Fruit fly (Drosophila melanogaster) whole organism, pupa: ENCODE results near the gene LKRSDH.

Experiments
- CG13204 ChIP-seq: fragments of 200-800 bp; sonication (Bioruptor generic); optimal IDR thresholded peaks from 2 replicates; lab custom pipeline; 2018; ENCODE audit warnings: missing biosample characterization, mild to moderate bottlenecking, missing genetic modification characterization, moderate library complexity
- CG14655 ChIP-seq: fragments of 200-800 bp; sonication (Bioruptor generic); optimal IDR thresholded peaks from 3 replicates; lab custom pipeline; 2017; ENCODE audit warnings: mild to moderate bottlenecking, missing biosample characterization, missing genetic modification reagents, missing genetic modification characterization
- CG8301 ChIP-seq: fragments of 200-800 bp; sonication (Bioruptor generic); optimal IDR thresholded peaks from 2 replicates; lab custom pipeline; 2018; ENCODE audit warnings: missing biosample characterization, mild to moderate bottlenecking, missing genetic modification characterization
- CG9948 ChIP-seq: fragments of 200-800 bp; sonication (Bioruptor generic); optimal IDR thresholded peaks from 2 replicates; lab custom pipeline; 2018; ENCODE audit warnings: missing biosample characterization, mild to moderate bottlenecking, missing genetic modification characterization, moderate library complexity
- EcR ChIP-seq: fragments of 200-800 bp; sonication (Bioruptor generic); optimal IDR thresholded peaks from 3 replicates; lab custom pipeline; 2019; ENCODE audit warnings: missing biosample characterization, missing genetic modification characterization, mild to moderate bottlenecking, moderate library complexity, missing genetic modification reagents
- Pif1A ChIP-seq: fragments of 200-800 bp; sonication (Bioruptor generic); optimal IDR thresholded peaks from 3 replicates; lab custom pipeline; 2016; ENCODE audit warnings: missing biosample characterization, missing genetic modification characterization
- fd96Ca ChIP-seq: fragments of 200-800 bp; sonication (Bioruptor generic); IDR thresholded peaks from 3 replicates; pipeline ENCODE4 v1.3.6; 2022; ENCODE audit warnings: missing biosample characterization, missing genetic modification characterization

- no peak for TF ChIP-seq EcR
- TF ChIP-seq Pif1A (GFP tag; lab: Kevin White, UChicago): peak; percentile 80
- no peak for TF ChIP-seq CG13204 (GFP tag; lab: Kevin White, UChicago)
- TF ChIP-seq CG14655: peak; percentile 80
- TF ChIP-seq CG9948 (tag; lab: Kevin White, UChicago): no peak
- TF ChIP-seq CG8301 (tag; lab: Kevin White, UChicago): peak; percentile 80
- peak; percentile 74 for TF ChIP-seq fd96Ca (GFP tag; lab: Robert Waterston, UW)
Measured at dm6 chr2L:7782788-7783401, 12.9 kb downstream of the LKRSDH start, which contains the start of gene Brd7-9.
